Worm (Caenorhabditis elegans) whole organism, L3 larva: ENCODE data around the gene srj-21.

ENCODE experiments used
- elt-1 ChIP-seq: fragments of 150-350 bp; optimal IDR thresholded peaks from 2 replicates; lab custom pipeline; 2014; ENCODE audit warnings: missing biosample characterization, missing genetic modification characterization
- nhr-12 ChIP-seq: fragments of 150-350 bp; optimal IDR thresholded peaks from 2 replicates; lab custom pipeline; 2014; ENCODE audit warnings: missing biosample characterization, missing genetic modification characterization
- nhr-28 ChIP-seq: fragments of 150-350 bp; optimal IDR thresholded peaks from 2 replicates; lab custom pipeline; 2014; ENCODE audit warnings: missing biosample characterization, missing genetic modification characterization

DNA sequence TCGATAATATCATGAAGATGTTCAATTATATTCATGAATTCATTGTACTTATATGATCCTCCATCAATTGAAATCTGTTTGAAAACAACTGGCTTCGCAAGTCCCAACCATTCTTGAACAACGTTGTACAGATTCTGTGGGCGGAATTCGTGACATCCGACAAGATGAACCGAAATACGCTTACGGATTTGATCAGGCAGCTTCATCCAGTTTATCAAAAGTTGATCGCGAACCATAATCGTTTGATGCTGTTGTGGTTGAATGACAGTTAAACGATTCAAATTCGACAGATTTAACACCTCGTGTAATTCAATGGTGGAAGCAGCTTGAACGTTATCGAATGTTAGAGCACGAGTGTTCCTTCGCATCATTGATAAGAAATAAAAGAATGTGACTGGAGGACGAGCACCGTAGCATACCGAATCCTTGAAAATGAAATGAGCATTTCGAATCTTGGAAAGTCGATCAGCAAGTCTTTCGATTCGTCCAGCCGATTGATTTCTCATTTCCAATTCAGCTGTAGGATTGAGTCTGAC, 31.4 kb upstream of the srj-21 start:
- TF ChIP-seq elt-1 (tag; lab: Kevin White, UChicago) (no peak), nhr-12 (tag; lab: Kevin White, UChicago) (no peak), nhr-28 (tag; lab: Kevin White, UChicago) (no peak)
